Worm (Caenorhabditis elegans) whole organism, L2 larva: ENCODE data around the gene F10E9.1.

ENCODE experiments used
- F13H6.1 ChIP-seq: sonication (generic microtip); optimal IDR thresholded peaks from 2 replicates; lab custom pipeline; 2016; ENCODE audit warnings: missing genetic modification characterization, missing compliant biosample characterization
- R02D3.7 ChIP-seq: fragments of 150-350 bp; optimal IDR thresholded peaks from 2 replicates; lab custom pipeline; 2014; ENCODE audit warnings: missing biosample characterization, missing genetic modification characterization
- ama-1 ChIP-seq: fragments of 150-350 bp; optimal IDR thresholded peaks from 2 replicates; lab custom pipeline; 2018; ENCODE audit warnings: inconsistent platforms
- ceh-82 ChIP-seq: fragments of 150-350 bp; optimal IDR thresholded peaks from 2 replicates; lab custom pipeline; 2014; ENCODE audit warnings: missing biosample characterization, missing genetic modification characterization
- crh-2 ChIP-seq: sonication (generic microtip); optimal IDR thresholded peaks from 2 replicates; lab custom pipeline; 2017; ENCODE audit warnings: missing biosample characterization, missing genetic modification characterization
- elt-1 ChIP-seq: fragments of 150-350 bp; optimal IDR thresholded peaks from 2 replicates; lab custom pipeline; 2014; ENCODE audit warnings: missing biosample characterization, missing genetic modification characterization
- elt-3 ChIP-seq: sonication (generic microtip); optimal IDR thresholded peaks from 2 replicates; lab custom pipeline; 2017; ENCODE audit warnings: missing biosample characterization, missing genetic modification characterization
- fos-1 ChIP-seq: fragments of 150-350 bp; optimal IDR thresholded peaks from 2 replicates; lab custom pipeline; 2014; ENCODE audit warnings: missing biosample characterization, missing genetic modification characterization
- nhr-25 ChIP-seq: fragments of 150-350 bp; sonication (generic microtip); optimal IDR thresholded peaks from 3 replicates; lab custom pipeline; 2014; ENCODE audit warnings: missing biosample characterization, missing genetic modification characterization
- nhr-77 ChIP-seq: fragments of 150-350 bp; optimal IDR thresholded peaks from 2 replicates; lab custom pipeline; 2014; ENCODE audit warnings: missing biosample characterization, missing genetic modification characterization
- skn-1 ChIP-seq: sonication (generic microtip); optimal IDR thresholded peaks from 2 replicates; lab custom pipeline; 2017; ENCODE audit warnings: missing biosample characterization, missing genetic modification characterization
- snpc-4 ChIP-seq: fragments of 150-350 bp; optimal IDR thresholded peaks from 2 replicates; lab custom pipeline; 2014; ENCODE audit warnings: missing biosample characterization, missing genetic modification characterization

ce11 chrIII:8289181-8289580, 33.8 kb upstream of the F10E9.1 start:
- TF ChIP-seq elt-3 (tag; lab: Kevin White, UChicago) (no peak), fos-1 (no peak), nhr-25 (tag; lab: Kevin White, UChicago) (no peak), crh-2 (tag; lab: Kevin White, UChicago) (no peak), ama-1 (lab: Kevin White, UChicago) (no peak), elt-1 (no peak), nhr-77 (tag; lab: Kevin White, UChicago) (no peak), ceh-82 (tag; lab: Kevin White, UChicago) (no peak), snpc-4 (no peak), F13H6.1 (no peak), skn-1 (tag; lab: Kevin White, UChicago) (no peak), R02D3.7 (tag; lab: Kevin White, UChicago) (no peak)
